Worm (Caenorhabditis elegans): Measurements from ENCODE around the gene C02B8.1.
A peak's percentile ranks its signal among the peaks of the same experiment; 100 is the strongest.

Gene C02B8.1

DNA sequence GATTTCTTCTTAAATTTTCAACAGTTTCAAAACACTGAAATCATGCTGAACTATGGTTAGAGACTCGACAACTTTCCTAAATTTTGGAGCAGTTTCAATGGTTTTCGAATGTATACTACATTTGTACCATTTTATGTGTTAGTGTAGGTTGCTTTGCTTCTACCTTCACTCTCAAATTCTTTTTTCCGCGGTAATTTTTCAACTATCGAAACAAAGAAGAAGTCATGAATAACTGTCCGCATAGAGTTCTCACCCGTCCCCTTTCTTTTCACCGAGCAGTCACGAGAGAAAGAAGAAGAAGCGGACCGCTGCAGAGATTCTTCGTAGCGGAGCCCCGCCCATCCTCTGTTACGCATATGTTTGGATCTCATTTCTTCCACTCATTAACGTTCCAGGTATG, 31.3 kb upstream of the C02B8.1 start, which contains the start of gene hlh-8:
Gene hlh-8 (plus strand): TSS at position 301 of the 400 bp plus-strand sequence.
- TF ChIP-seq hlh-8 (tag; optimal IDR thresholded peaks at IDR 0.05) (peak; percentile 49), ref-2 (tag; optimal IDR thresholded peaks at IDR 0.05) (no peak)

DNA sequence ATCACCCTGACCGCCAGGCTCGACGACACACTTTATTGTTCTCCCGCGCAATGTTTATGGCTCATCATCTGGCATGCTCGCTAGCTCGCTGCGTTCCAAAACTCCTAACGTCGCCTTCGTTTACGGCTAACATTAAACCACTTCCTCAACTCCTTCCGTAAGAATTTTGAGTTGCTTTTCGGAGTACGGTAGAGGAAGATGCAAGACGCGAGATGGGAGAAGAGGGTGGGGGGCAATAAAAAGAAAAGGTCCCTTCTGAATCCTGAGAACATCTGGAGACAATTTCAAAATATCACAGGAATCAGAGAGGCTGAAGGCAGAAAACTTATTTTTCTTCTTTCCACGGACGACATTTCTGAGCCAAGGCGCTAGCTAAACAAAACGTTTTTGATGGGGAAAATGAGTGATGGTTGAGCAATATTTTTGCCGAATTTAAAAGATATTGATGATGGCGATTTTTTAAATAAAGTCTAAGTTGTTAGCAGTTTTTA, 29.6 kb upstream of the C02B8.1 start:
- TF ChIP-seq hlh-8 (tag; optimal IDR thresholded peaks at IDR 0.05) (peak; percentile 98), ceh-2 (tag; optimal IDR thresholded peaks at IDR 0.05) (no peak), ceh-34 (tag; optimal IDR thresholded peaks at IDR 0.05) (no peak), pha-4 (tag; optimal IDR thresholded peaks at IDR 0.05) (no peak), ceh-45 (GFP tag; IDR thresholded peaks at IDR 0.05) (no peak), elt-2 (tag; optimal IDR thresholded peaks at IDR 0.05) (no peak)

DNA sequence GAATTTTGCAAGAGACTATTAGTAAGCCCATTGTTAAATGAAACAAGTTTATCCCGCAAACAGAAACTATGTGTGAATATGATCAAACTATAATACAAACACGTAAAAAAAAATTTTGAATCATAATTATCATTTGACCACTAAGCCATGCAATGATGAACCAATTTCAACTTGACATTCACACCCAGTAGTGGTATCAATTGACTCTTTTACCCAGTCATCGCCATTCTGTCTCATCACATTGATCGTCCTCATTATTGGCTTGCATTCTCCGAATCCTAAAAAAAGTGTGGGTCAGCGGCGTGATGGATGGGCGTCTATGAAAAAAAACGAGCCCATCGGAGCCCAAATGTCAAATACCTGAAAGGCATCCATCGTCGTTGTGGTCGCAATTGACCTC, 27.2 kb upstream of the C02B8.1 start:
- no peak for TF ChIP-seq pqm-1 (tag; optimal IDR thresholded peaks at IDR 0.05)

DNA sequence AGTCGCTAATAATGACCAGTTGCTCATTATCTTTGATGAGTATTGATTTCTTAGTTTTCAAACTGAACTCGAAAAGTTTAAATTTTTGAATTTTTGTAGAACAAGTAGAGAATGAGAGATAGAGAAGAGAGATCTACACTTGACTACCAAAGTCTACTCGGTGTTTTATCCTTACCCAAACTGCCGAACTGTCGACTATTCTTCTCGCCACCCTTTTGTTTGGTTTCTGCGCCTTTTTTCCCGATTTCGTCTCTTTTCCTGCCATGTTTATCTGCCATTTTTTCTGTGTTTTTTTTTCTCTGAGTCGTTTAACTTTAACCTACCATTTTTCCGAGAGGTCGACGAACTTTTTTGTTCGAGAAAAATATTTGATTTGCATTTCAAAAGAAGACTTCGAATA, 24.3 kb upstream of the C02B8.1 start, which contains the start of gene C02B8.12:
Gene C02B8.12 (minus strand): TSS at position 175 of the 400 bp plus-strand sequence.
- TF ChIP-seq eyg-1 (tag; optimal IDR thresholded peaks at IDR 0.05): no peak
- TF ChIP-seq lin-11 (tag; optimal IDR thresholded peaks at IDR 0.05): no peak
- no peak for TF ChIP-seq nhr-232 (tag; optimal IDR thresholded peaks at IDR 0.05)
- TF ChIP-seq F13H6.1 (tag; optimal IDR thresholded peaks at IDR 0.05): no peak
- no peak for TF ChIP-seq nhr-11 (tag; optimal IDR thresholded peaks at IDR 0.05)
- TF ChIP-seq tbx-7 (tag; optimal IDR thresholded peaks at IDR 0.05): no peak
- no peak for TF ChIP-seq ztf-16 (tag; optimal IDR thresholded peaks at IDR 0.05)
- TF ChIP-seq zip-5 (tag; optimal IDR thresholded peaks at IDR 0.05): no peak
- no peak for TF ChIP-seq K09A11.1 (tag; optimal IDR thresholded peaks at IDR 0.05; ENCODE audit: insufficient read depth)
- TF ChIP-seq odd-2 (tag; optimal IDR thresholded peaks at IDR 0.05): no peak
- no peak for TF ChIP-seq pha-4 (tag; optimal IDR thresholded peaks at IDR 0.05)
- TF ChIP-seq hlh-6 (tag; optimal IDR thresholded peaks at IDR 0.05): no peak
- TF ChIP-seq ceh-9 (tag; optimal IDR thresholded peaks at IDR 0.05): no peak
- no peak for TF ChIP-seq syd-9 (tag; optimal IDR thresholded peaks at IDR 0.05)
- no peak for TF ChIP-seq fkh-10 (GFP tag; optimal IDR thresholded peaks at IDR 0.05)
- no peak for TF ChIP-seq elt-4 (tag; optimal IDR thresholded peaks at IDR 0.05)

DNA sequence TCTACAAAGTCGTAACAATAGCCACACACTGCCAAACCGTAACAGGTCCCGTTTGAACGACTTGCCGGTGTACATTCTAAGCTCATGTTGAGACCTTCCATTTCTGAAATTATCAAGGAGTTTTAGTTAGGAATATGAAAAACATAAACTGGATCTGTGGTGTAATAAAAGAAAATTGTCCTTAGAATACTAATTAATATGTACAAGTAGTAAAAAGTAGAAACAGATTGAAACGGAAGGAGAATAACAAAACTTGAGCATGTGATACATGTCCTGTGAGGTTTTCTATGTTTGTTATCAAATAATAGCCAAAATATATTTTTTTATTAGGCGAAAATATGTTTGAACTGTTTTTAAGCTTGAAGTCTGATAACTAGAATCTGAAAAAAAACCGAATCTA, 18.0 kb upstream of the C02B8.1 start, which contains the start of gene frpr-1:
Gene frpr-1 (minus strand): TSS at position 101 of the 400 bp plus-strand sequence.
- TF ChIP-seq syd-9 (tag; optimal IDR thresholded peaks at IDR 0.05): no peak
- no peak for TF ChIP-seq hlh-8 (tag; optimal IDR thresholded peaks at IDR 0.05)
- no peak for TF ChIP-seq unc-42 (tag; optimal IDR thresholded peaks at IDR 0.05)
- no peak for TF ChIP-seq ceh-9 (tag; optimal IDR thresholded peaks at IDR 0.05)
- TF ChIP-seq ceh-31 (tag; optimal IDR thresholded peaks at IDR 0.05): no peak

DNA sequence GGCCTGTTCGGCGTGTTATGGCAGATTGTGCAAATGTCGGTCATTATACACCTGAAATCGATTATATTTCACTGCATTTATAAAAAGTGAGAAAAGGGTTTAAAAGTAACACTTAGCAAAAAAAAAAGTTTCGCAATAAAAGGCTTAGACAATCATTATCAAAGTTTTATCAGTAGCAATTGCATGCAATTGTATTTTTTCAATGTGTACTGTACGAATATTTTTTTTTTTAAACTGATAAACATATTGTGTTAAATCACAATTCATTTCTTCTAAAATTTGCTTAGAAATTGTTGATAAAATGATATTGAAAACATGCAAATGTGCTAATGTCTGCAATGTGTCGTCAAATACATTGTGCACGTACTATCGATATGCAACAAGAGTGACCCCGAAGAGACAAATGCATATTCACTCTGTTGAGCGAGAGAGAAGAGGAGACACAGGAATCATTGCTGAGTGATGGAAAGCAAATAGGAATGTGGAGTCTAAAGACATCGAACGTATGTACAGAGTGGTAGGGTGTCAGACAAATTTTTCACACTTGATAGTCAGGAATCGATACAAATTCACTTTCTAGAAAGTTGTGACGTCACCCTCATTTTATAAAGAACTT, 11.1 kb upstream of the C02B8.1 start, which contains the start of gene C02B8.6:
Gene C02B8.6 (minus strand): TSS at position 51 of the 616 bp plus-strand sequence.
- peak; percentile 33 for TF ChIP-seq nfya-1 (tag; optimal IDR thresholded peaks at IDR 0.05)
- no peak for TF ChIP-seq pha-2 (tag; optimal IDR thresholded peaks at IDR 0.05)
- TF ChIP-seq mec-3 (tag; optimal IDR thresholded peaks at IDR 0.05; ENCODE audit: borderline replicate concordance): no peak
- TF ChIP-seq ceh-24 (tag; optimal IDR thresholded peaks at IDR 0.05): no peak
- TF ChIP-seq ceh-31 (tag; optimal IDR thresholded peaks at IDR 0.05): peak; percentile 10
- TF ChIP-seq ceh-48 (tag; optimal IDR thresholded peaks at IDR 0.05): peak; percentile 26
- no peak for TF ChIP-seq ttx-3 (tag; optimal IDR thresholded peaks at IDR 0.05)
- peak; percentile 54 for TF ChIP-seq tbx-2 (tag; optimal IDR thresholded peaks at IDR 0.05)
- TF ChIP-seq ceh-2 (tag; optimal IDR thresholded peaks at IDR 0.05): no peak
- TF ChIP-seq elt-4 (tag; optimal IDR thresholded peaks at IDR 0.05): no peak
- TF ChIP-seq npax-4 (tag; optimal IDR thresholded peaks at IDR 0.05): no peak
- TF ChIP-seq unc-3 (GFP tag; conservative IDR thresholded peaks at IDR 0.05): no peak
- TF ChIP-seq unc-3 (tag; optimal IDR thresholded peaks at IDR 0.05): no peak
- peak; percentile 69 for TF ChIP-seq elt-2 (tag; optimal IDR thresholded peaks at IDR 0.05)
- TF ChIP-seq C38D4.7 (GFP tag; optimal IDR thresholded peaks at IDR 0.05): no peak
- peak; percentile 32 for TF ChIP-seq ceh-34 (tag; optimal IDR thresholded peaks at IDR 0.05)

Measured in whole organism, late embryonic.